Fruit fly (Drosophila melanogaster) whole organism, wandering third instar larva: ENCODE measurements around the gene Femcoat.

Experiments used
- Abd-B ChIP-seq: fragments of >200 bp; optimal IDR thresholded peaks from 2 replicates; lab custom pipeline; 2017; ENCODE audit warnings: missing biosample characterization, missing genetic modification characterization
- CG32264 ChIP-seq: fragments of 200-800 bp; sonication (Bioruptor generic); optimal IDR thresholded peaks from 2 replicates; lab custom pipeline; 2016; ENCODE audit warnings: missing biosample characterization, missing genetic modification characterization
- CrebA ChIP-seq: fragments of 200-800 bp; sonication (Bioruptor generic); optimal IDR thresholded peaks from 2 replicates; lab custom pipeline; 2016; ENCODE audit warnings: missing biosample characterization, mild to moderate bottlenecking, missing genetic modification characterization, borderline replicate concordance
- Dif ChIP-seq: fragments of 200-275, 200-300 bp; sonication (Bioruptor generic); optimal IDR thresholded peaks from 2 replicates; lab custom pipeline; 2018; ENCODE audit warnings: missing biosample characterization, missing genetic modification characterization; ENCODE audit not compliant: partially characterized antibody
- GATAd ChIP-seq: sonication (Bioruptor generic); optimal IDR thresholded peaks from 2 replicates; lab custom pipeline; 2016; ENCODE audit warnings: missing biosample characterization, missing genetic modification characterization
- HLH106 ChIP-seq: fragments of 200-800 bp; optimal IDR thresholded peaks from 3 replicates; lab custom pipeline; 2019; ENCODE audit warnings: missing biosample characterization, mild to moderate bottlenecking, missing genetic modification characterization, moderate library complexity
- Hnf4 ChIP-seq: fragments of 200-800 bp; sonication (Bioruptor generic); optimal IDR thresholded peaks from 2 replicates; lab custom pipeline; 2016; ENCODE audit warnings: missing biosample characterization, mild to moderate bottlenecking, missing genetic modification characterization
- Hr78 ChIP-seq: fragments of >200 bp; optimal IDR thresholded peaks from 2 replicates; lab custom pipeline; 2017; ENCODE audit warnings: missing biosample characterization, missing genetic modification characterization
- Hr83 ChIP-seq: fragments of 200-300 bp; sonication (Bioruptor generic); optimal IDR thresholded peaks from 2 replicates; lab custom pipeline; 2016; ENCODE audit warnings: missing biosample characterization, mild to moderate bottlenecking, missing genetic modification characterization, moderate library complexity; ENCODE audit not compliant: poor library complexity, severe bottlenecking
- Mio ChIP-seq: sonication (Bioruptor generic); optimal IDR thresholded peaks from 2 replicates; lab custom pipeline; 2016; ENCODE audit warnings: missing biosample characterization, missing genetic modification characterization
- Myc ChIP-seq: fragments of >200 bp; optimal IDR thresholded peaks from 2 replicates; lab custom pipeline; 2017
- OdsH ChIP-seq: fragments of 200-800 bp; sonication (Bioruptor generic); optimal IDR thresholded peaks from 2 replicates; lab custom pipeline; 2016; ENCODE audit warnings: missing biosample characterization, mild to moderate bottlenecking, missing genetic modification characterization
- Rel ChIP-seq, 2 experiments: fragments of 200-800 bp; sonication (Bioruptor generic) in 1 of 2; optimal IDR thresholded peaks; 2 replicates in 1 of 2; 3 replicates in 1 of 2; lab custom pipeline; 2016 to 2019; ENCODE audit warnings: mild to moderate bottlenecking in 2 of 2, missing biosample characterization in 2 of 2, missing genetic modification characterization in 2 of 2, moderate library complexity in 1 of 2
- Sp1 ChIP-seq: fragments of 200-800 bp; sonication (Bioruptor generic); optimal IDR thresholded peaks from 3 replicates; lab custom pipeline; 2019; ENCODE audit warnings: missing biosample characterization, mild to moderate bottlenecking, missing genetic modification characterization, moderate library complexity
- Vsx2 ChIP-seq: fragments of 200-300, 225-300 bp; sonication (Bioruptor generic); optimal IDR thresholded peaks from 2 replicates; lab custom pipeline; 2018; ENCODE audit warnings: missing biosample characterization, missing genetic modification characterization; ENCODE audit not compliant: partially characterized antibody
- br ChIP-seq: fragments of 200-800 bp; sonication (Bioruptor generic); optimal IDR thresholded peaks from 2 replicates; lab custom pipeline; 2016; ENCODE audit warnings: missing biosample characterization, missing genetic modification characterization
- brk ChIP-seq: fragments of 200-800 bp; sonication (Bioruptor generic); optimal IDR thresholded peaks from 2 replicates; lab custom pipeline; 2016; ENCODE audit warnings: missing biosample characterization, mild to moderate bottlenecking, missing genetic modification characterization
- dl ChIP-seq, 2 experiments: fragments of 175-275, 200-275 bp in 1 of 2; fragments of 200-275 bp in 1 of 2; sonication (Bioruptor generic); optimal IDR thresholded peaks; lab custom pipeline; 2018; ENCODE audit warnings: mild to moderate bottlenecking in 2 of 2, missing biosample characterization in 2 of 2, missing genetic modification characterization in 2 of 2, moderate library complexity in 2 of 2; ENCODE audit not compliant: partially characterized antibody in 2 of 2, insufficient read depth in 1 of 2
- foxo ChIP-seq, 2 experiments: fragments of 200-800 bp; sonication (Bioruptor generic); optimal IDR thresholded peaks; 2 replicates in 1 of 2; 3 replicates in 1 of 2; lab custom pipeline; 2016 to 2017; ENCODE audit warnings: missing biosample characterization in 2 of 2, missing genetic modification characterization in 2 of 2
- fru ChIP-seq: fragments of 200-800 bp; sonication (Bioruptor generic); optimal IDR thresholded peaks from 3 replicates; lab custom pipeline; 2016; ENCODE audit warnings: missing biosample characterization, mild to moderate bottlenecking, missing genetic modification characterization
- h ChIP-seq: fragments of 200-800 bp; sonication (Bioruptor generic); optimal IDR thresholded peaks from 3 replicates; lab custom pipeline; 2016; ENCODE audit warnings: missing biosample characterization, mild to moderate bottlenecking, missing genetic modification characterization
- jim ChIP-seq: fragments of 175-275, 200-325 bp; sonication (Bioruptor generic); optimal IDR thresholded peaks from 2 replicates; lab custom pipeline; 2016; ENCODE audit warnings: missing biosample characterization, mild to moderate bottlenecking, missing genetic modification characterization
- lola ChIP-seq: fragments of >200 bp; optimal IDR thresholded peaks from 2 replicates; lab custom pipeline; 2017; ENCODE audit warnings: missing biosample characterization, missing genetic modification characterization
- pan ChIP-seq: fragments of >200 bp; optimal IDR thresholded peaks from 2 replicates; lab custom pipeline; 2017
- psq ChIP-seq: fragments of 200-800 bp; sonication (Bioruptor generic); optimal IDR thresholded peaks from 3 replicates; lab custom pipeline; 2017; ENCODE audit warnings: missing biosample characterization, mild to moderate bottlenecking, missing genetic modification characterization, moderate library complexity
- rgr ChIP-seq: fragments of 200-800 bp; sonication (Bioruptor generic); optimal IDR thresholded peaks from 3 replicates; lab custom pipeline; 2016; ENCODE audit warnings: missing biosample characterization, mild to moderate bottlenecking, missing genetic modification characterization
- sage ChIP-seq: fragments of 200-800 bp; sonication (Bioruptor generic); optimal IDR thresholded peaks from 2 replicates; lab custom pipeline; 2016; ENCODE audit warnings: missing biosample characterization, mild to moderate bottlenecking, missing genetic modification characterization
- sv ChIP-seq: fragments of 200-800 bp; sonication (Bioruptor generic); optimal IDR thresholded peaks from 3 replicates; lab custom pipeline; 2016; ENCODE audit warnings: missing biosample characterization, missing genetic modification characterization
- tai ChIP-seq: sonication (Bioruptor generic); optimal IDR thresholded peaks from 2 replicates; lab custom pipeline; 2016; ENCODE audit warnings: missing biosample characterization, missing genetic modification characterization
- usp ChIP-seq: fragments of >200 bp; optimal IDR thresholded peaks from 2 replicates; lab custom pipeline; 2017; ENCODE audit warnings: missing biosample characterization, missing genetic modification characterization
- woc ChIP-seq: sonication (Bioruptor generic); optimal IDR thresholded peaks from 2 replicates; lab custom pipeline; 2016; ENCODE audit warnings: missing biosample characterization, mild to moderate bottlenecking, missing genetic modification characterization

Femcoat gene

DNA sequence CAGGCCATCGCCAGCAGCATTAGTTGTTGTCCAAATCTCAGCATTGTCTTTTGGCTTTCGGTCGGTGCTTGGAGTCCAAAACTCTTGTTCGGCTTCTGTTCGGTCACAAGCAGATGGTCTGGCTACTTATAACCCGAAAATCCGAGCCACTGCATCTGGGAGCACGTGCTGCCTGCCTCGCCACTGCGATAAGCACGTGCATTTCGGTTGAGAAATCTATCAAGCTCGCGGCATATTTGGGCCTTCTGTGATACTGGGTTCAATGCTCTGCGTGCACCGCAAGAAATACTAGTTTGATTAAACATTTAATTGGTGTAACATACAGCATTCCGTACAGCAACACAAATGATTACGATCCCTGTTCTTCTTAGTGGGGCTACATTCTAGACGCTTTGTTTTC lies at the start of gene Femcoat:
Femcoat (minus strand) TSS at position 101 of the 400 bp plus-strand sequence.
- TF ChIP-seq CG32264 (no peak), woc (GFP tag; lab: Kevin White, UChicago) (no peak), usp (GFP tag; lab: Kevin White, UChicago) (no peak), Myc (lab: Kevin White, UChicago) (no peak), lola (GFP tag; lab: Kevin White, UChicago) (no peak), Vsx2 (GFP tag; lab: Kevin White, UChicago) (no peak), tai (no peak), psq (no peak), Rel (GFP tag; optimal IDR thresholded peaks at IDR 0.05; lab: Kevin White, UChicago) (no peak), Rel (tag; optimal IDR thresholded peaks at IDR 0.05; lab: Kevin White, UChicago) (no peak), brk (GFP tag; lab: Kevin White, UChicago) (no peak), sage (no peak), sv (GFP tag; lab: Kevin White, UChicago) (no peak), Hr78 (GFP tag; lab: Kevin White, UChicago) (no peak), Mio (GFP tag; lab: Kevin White, UChicago) (no peak), jim (no peak), Abd-B (no peak), HLH106 (no peak)
- TF ChIP-seq, all 38 proteins: peak for 0

DNA sequence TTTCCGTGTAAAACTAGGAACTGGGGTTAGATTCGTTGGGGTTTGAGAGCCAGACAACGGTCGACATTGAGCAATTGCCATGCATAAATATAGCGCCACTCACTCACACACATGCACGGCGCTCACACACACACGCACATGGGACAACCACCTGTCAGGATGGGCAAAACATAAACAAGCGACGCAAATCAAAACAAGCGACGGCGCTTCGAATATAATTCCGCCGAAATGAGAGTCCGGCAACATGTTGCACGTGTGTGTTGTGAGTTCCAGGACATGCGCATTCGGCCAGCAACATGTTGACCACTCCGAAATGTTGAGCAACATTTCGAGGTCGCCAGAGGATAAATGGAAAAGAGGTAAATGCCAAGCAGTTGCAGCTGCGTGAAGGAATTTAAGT lies 38.1 kb upstream of the Femcoat start:
- TF ChIP-seq jim = no peak
- TF ChIP-seq usp (GFP tag; lab: Kevin White, UChicago) = no peak
- TF ChIP-seq sage = no peak
- TF ChIP-seq Hr83 (GFP tag; lab: Kevin White, UChicago) = no peak
- TF ChIP-seq h = no peak
- no peak for TF ChIP-seq lola (GFP tag; lab: Kevin White, UChicago)
- TF ChIP-seq OdsH (GFP tag; lab: Kevin White, UChicago) = no peak
- no peak for TF ChIP-seq Abd-B
- no peak for TF ChIP-seq sv (GFP tag; lab: Kevin White, UChicago)
- TF ChIP-seq rgr (GFP tag; lab: Kevin White, UChicago) = no peak
- no peak for TF ChIP-seq CrebA (GFP tag; lab: Kevin White, UChicago)
- no peak for TF ChIP-seq woc (GFP tag; lab: Kevin White, UChicago)
- TF ChIP-seq brk (GFP tag; lab: Kevin White, UChicago) = no peak
- no peak for TF ChIP-seq Vsx2 (GFP tag; lab: Kevin White, UChicago)

DNA sequence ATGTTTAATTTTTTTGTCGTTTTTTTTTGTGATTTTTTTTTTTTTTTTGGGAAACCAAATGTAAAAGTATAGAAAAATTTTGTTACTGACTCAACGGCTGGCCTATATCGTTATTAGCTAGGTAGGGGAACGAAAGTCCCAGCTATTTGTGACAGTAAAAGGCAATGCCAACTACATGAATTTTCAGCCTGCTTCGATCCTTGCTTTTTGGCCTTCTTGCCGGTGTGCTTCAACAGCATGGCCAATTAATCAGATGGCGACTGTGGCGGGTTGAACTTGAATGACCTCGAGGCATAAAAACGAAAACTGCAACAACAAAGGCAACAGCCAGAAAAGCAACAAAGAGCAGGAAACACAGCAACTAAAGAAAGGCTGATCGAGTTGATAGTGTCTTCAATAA lies 35.2 kb upstream of the Femcoat start, which contains the start of gene CG15578:
CG15578 (minus strand) TSS at position 101 of the 400 bp plus-strand sequence.
- no peak for TF ChIP-seq sage
- TF ChIP-seq Vsx2 (GFP tag; lab: Kevin White, UChicago) = no peak
- no peak for TF ChIP-seq Rel (GFP tag; optimal IDR thresholded peaks at IDR 0.05; lab: Kevin White, UChicago)
- no peak for TF ChIP-seq Rel (tag; optimal IDR thresholded peaks at IDR 0.05; lab: Kevin White, UChicago)
- no peak for TF ChIP-seq psq
- TF ChIP-seq Dif (GFP tag; lab: Kevin White, UChicago) = no peak
- no peak for TF ChIP-seq dl (GFP tag; optimal IDR thresholded peaks at IDR 0.05; lab: Kevin White, UChicago; ENCODE audit: insufficient read depth in 1 of 2, partially characterized antibody in 2 of 2)
- no peak for TF ChIP-seq usp (GFP tag; lab: Kevin White, UChicago)
- TF ChIP-seq Hnf4 (GFP tag; lab: Kevin White, UChicago) = no peak
- TF ChIP-seq Abd-B = no peak
- no peak for TF ChIP-seq fru (GFP tag; lab: Kevin White, UChicago)
- TF ChIP-seq foxo (GFP tag; optimal IDR thresholded peaks at IDR 0.05; lab: Kevin White, UChicago) = no peak
- TF ChIP-seq Mio (GFP tag; lab: Kevin White, UChicago) = no peak
- TF ChIP-seq GATAd (GFP tag; lab: Kevin White, UChicago) = no peak
- no peak for TF ChIP-seq Hr83 (GFP tag; lab: Kevin White, UChicago)
- TF ChIP-seq sv (GFP tag; lab: Kevin White, UChicago) = no peak
- TF ChIP-seq Sp1 (GFP tag; lab: Kevin White, UChicago) = no peak
- TF ChIP-seq pan = no peak
- TF ChIP-seq, all 38 proteins: peak for 0

DNA sequence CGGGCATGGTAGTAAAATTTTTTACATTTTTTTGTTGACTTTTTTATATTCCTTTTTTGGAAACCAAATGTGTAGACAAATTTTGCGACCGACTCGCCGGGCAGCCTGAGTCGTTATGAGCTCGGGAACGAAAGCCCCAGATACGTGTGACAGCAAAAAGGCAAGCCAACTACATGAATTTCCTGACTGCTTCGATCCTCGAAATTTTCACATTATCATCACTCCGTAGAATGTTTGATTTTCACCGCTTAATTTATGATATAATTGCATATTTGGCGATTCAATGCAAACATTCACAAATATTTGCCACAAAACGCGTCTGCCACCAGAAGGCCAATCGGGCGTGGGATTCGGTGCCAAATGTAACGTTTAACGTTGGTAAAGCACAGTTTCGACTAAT lies 34.3 kb upstream of the Femcoat start, which contains the start of gene CG15577:
CG15577 (minus strand) TSS at position 101 of the 400 bp plus-strand sequence.
- TF ChIP-seq sage (no peak), GATAd (GFP tag; lab: Kevin White, UChicago) (no peak), usp (GFP tag; lab: Kevin White, UChicago) (no peak), pan (no peak), br (GFP tag; lab: Kevin White, UChicago) (no peak), Hr83 (GFP tag; lab: Kevin White, UChicago) (no peak), foxo (GFP tag; optimal IDR thresholded peaks at IDR 0.05; lab: Kevin White, UChicago) (no peak), Mio (GFP tag; lab: Kevin White, UChicago) (no peak), Abd-B (no peak)
